Worm (Caenorhabditis elegans): ENCODE data around the gene lurp-3.

DNA sequence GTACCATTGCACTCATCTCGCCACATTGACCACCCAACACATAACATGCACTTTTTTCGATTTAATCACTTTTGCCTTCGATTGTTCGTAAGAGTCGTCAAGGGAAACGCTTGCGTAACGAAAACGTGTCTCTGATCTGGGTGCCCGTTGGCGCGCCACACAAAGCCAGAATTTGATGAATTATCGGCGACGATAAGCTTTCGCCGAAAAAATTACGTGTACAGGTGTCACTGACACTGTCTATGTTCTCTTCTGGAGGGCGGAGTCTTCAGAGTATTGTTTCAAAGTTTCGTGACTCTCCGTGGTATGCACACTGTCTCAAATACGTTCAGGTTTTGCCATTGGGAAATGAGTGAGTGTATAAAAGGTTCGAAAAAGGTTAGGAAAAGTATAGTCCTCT is 44.9 kb upstream of the lurp-3 start, which contains the start of gene F53F1.4:
- no peak for TF ChIP-seq lin-39 (tag; optimal IDR thresholded peaks at IDR 0.05)
- no peak for TF ChIP-seq aly-2 (tag; optimal IDR thresholded peaks at IDR 0.05)
- no peak for TF ChIP-seq skn-1 (tag; optimal IDR thresholded peaks at IDR 0.05)
- no peak for TF ChIP-seq zag-1 (tag; optimal IDR thresholded peaks at IDR 0.05)
- no peak for TF ChIP-seq nhr-11 (tag; optimal IDR thresholded peaks at IDR 0.05)
- no peak for TF ChIP-seq pag-3 (tag; optimal IDR thresholded peaks at IDR 0.05; ENCODE audit: borderline replicate concordance, insufficient read depth)
- TF ChIP-seq irx-1 (tag; optimal IDR thresholded peaks at IDR 0.05) = no peak
- no peak for TF ChIP-seq snpc-4 (tag; optimal IDR thresholded peaks at IDR 0.05)
- no peak for TF ChIP-seq nhr-85 (tag)
